Worm (Caenorhabditis elegans) whole organism, young adult: ENCODE data around the gene phf-14.
A peak's percentile ranks its signal among the peaks of the same experiment; 100 is the strongest.

Source experiments
- B0261.1 ChIP-seq: sonication (generic microtip); optimal IDR thresholded peaks from 2 replicates; lab custom pipeline; 2016; ENCODE audit warnings: mild to moderate bottlenecking, missing genetic modification characterization, moderate library complexity, missing compliant biosample characterization
- B0336.3 ChIP-seq: fragments of 200-800 bp; sonication (Bioruptor generic); IDR thresholded peaks from 2 replicates; pipeline ENCODE4 v1.3.6; 2022; ENCODE audit warnings: missing genetic modification characterization, missing compliant biosample characterization
- F23B12.7 ChIP-seq: sonication (generic microtip); optimal IDR thresholded peaks from 2 replicates; lab custom pipeline; 2017; ENCODE audit warnings: missing genetic modification characterization, mild to moderate bottlenecking, missing compliant biosample characterization, antibody characterized with exemption, moderate library complexity; ENCODE audit not compliant: insufficient read depth
- Y53F4B.3 ChIP-seq: fragments of 200-800 bp; sonication (Bioruptor generic); IDR thresholded peaks from 2 replicates; pipeline ENCODE4 v1.3.6; 2022; ENCODE audit warnings: missing genetic modification reagents, missing genetic modification characterization, missing compliant biosample characterization
- Y53G8AR.9 ChIP-seq: fragments of 200-800 bp; sonication (Bioruptor generic); conservative IDR thresholded peaks from 2 replicates; pipeline ENCODE4 v1.3.6; 2022; ENCODE audit warnings: missing genetic modification reagents, missing genetic modification characterization, missing compliant biosample characterization
- Y79H2A.3 ChIP-seq: fragments of 200-800 bp; sonication (Bioruptor generic); conservative IDR thresholded peaks from 2 replicates; pipeline ENCODE4 v1.3.6; 2022; ENCODE audit warnings: missing genetic modification reagents, missing genetic modification characterization, missing compliant biosample characterization
- ama-1 ChIP-seq, 3 experiments: fragments of 150-350 bp in 1 of 3; sonication (generic microtip) in 2 of 3; optimal IDR thresholded peaks; 2 replicates each; lab custom pipeline; 2014 to 2018; ENCODE audit warnings: missing biosample characterization in 2 of 3, missing genetic modification characterization in 2 of 3, missing genetic modification reagents in 2 of 3
- aptf-3 ChIP-seq: fragments of 200-800 bp; sonication (Bioruptor generic); IDR thresholded peaks from 2 replicates; pipeline ENCODE4 v1.3.6; 2022; ENCODE audit warnings: missing genetic modification characterization, missing compliant biosample characterization
- atf-7 ChIP-seq: sonication (generic microtip); optimal IDR thresholded peaks from 2 replicates; lab custom pipeline; 2017; ENCODE audit warnings: mild to moderate bottlenecking, missing genetic modification characterization, missing compliant biosample characterization
- attf-3 ChIP-seq: fragments of 200-800 bp; sonication (Bioruptor generic); conservative IDR thresholded peaks from 2 replicates; pipeline ENCODE4 v1.3.6; 2022; ENCODE audit warnings: missing genetic modification reagents, missing genetic modification characterization, missing compliant biosample characterization
- cebp-2 ChIP-seq: fragments of 200-800 bp; sonication (Bioruptor generic); IDR thresholded peaks from 2 replicates; pipeline ENCODE4 v1.3.6; 2022; ENCODE audit warnings: missing genetic modification characterization, missing compliant biosample characterization
- ceh-27 ChIP-seq: fragments of 200-800 bp; sonication (Bioruptor generic); optimal IDR thresholded peaks from 2 replicates; lab custom pipeline; 2018; ENCODE audit warnings: mild to moderate bottlenecking, missing genetic modification characterization, moderate library complexity, missing compliant biosample characterization
- ceh-40 ChIP-seq: fragments of 200-800 bp; sonication (Bioruptor generic); IDR thresholded peaks from 2 replicates; pipeline ENCODE4 v1.3.6; 2022; ENCODE audit warnings: missing genetic modification characterization, missing compliant biosample characterization
- ceh-58 ChIP-seq: fragments of 200-800 bp; sonication (Bioruptor generic); IDR thresholded peaks from 2 replicates; pipeline ENCODE4 v1.3.6; 2022; ENCODE audit warnings: missing genetic modification characterization, missing compliant biosample characterization
- ceh-91 ChIP-seq: fragments of 200-800 bp; sonication (Bioruptor generic); IDR thresholded peaks from 2 replicates; pipeline ENCODE4 v1.3.6; 2022; ENCODE audit warnings: missing genetic modification reagents, missing genetic modification characterization, missing compliant biosample characterization
- chd-7 ChIP-seq: sonication (generic microtip); optimal IDR thresholded peaks from 2 replicates; lab custom pipeline; 2016; ENCODE audit warnings: mild to moderate bottlenecking, missing genetic modification characterization, moderate library complexity, missing compliant biosample characterization
- die-1 ChIP-seq: sonication (generic microtip); optimal IDR thresholded peaks from 2 replicates; lab custom pipeline; 2016; ENCODE audit warnings: missing genotype, mild to moderate bottlenecking, missing genetic modification characterization, missing compliant biosample characterization
- dox-1 ChIP-seq: fragments of 200-800 bp; sonication (Bioruptor generic); IDR thresholded peaks from 2 replicates; pipeline ENCODE4 v1.3.6; 2022; ENCODE audit warnings: missing genetic modification reagents, missing genetic modification characterization, missing compliant biosample characterization
- him-1 ChIP-seq: sonication (generic microtip); optimal IDR thresholded peaks from 2 replicates; lab custom pipeline; 2016; ENCODE audit warnings: missing genotype, missing genetic modification reagents, missing genetic modification characterization, missing compliant biosample characterization
- hlh-12 ChIP-seq: sonication (generic microtip); optimal IDR thresholded peaks from 2 replicates; lab custom pipeline; 2016; ENCODE audit warnings: missing genetic modification characterization, missing compliant biosample characterization
- hrde-1 ChIP-seq: sonication (generic microtip); optimal IDR thresholded peaks from 2 replicates; lab custom pipeline; 2016; ENCODE audit warnings: missing genetic modification characterization, mild to moderate bottlenecking, missing compliant biosample characterization, moderate library complexity, missing genotype, missing genetic modification reagents, borderline replicate concordance
- let-607 ChIP-seq, 2 experiments: fragments of 200-800 bp in 1 of 2; sonication (Bioruptor generic) in 1 of 2; sonication (generic microtip) in 1 of 2; optimal IDR thresholded peaks; 2 replicates each; lab custom pipeline; 2016 to 2018; ENCODE audit warnings: mild to moderate bottlenecking in 2 of 2, missing compliant biosample characterization in 2 of 2, missing genetic modification characterization in 2 of 2, moderate library complexity in 2 of 2, missing genotype in 1 of 2
- lin-26 ChIP-seq: fragments of 200-800 bp; sonication (Bioruptor generic); IDR thresholded peaks from 2 replicates; pipeline ENCODE4 v1.3.6; 2022; ENCODE audit warnings: missing genetic modification reagents, missing genetic modification characterization, missing compliant biosample characterization
- madf-10 ChIP-seq: sonication (generic microtip); optimal IDR thresholded peaks from 2 replicates; lab custom pipeline; 2016; ENCODE audit warnings: mild to moderate bottlenecking, missing genetic modification characterization, missing compliant biosample characterization
- madf-6 ChIP-seq: fragments of 200-800 bp; sonication (Bioruptor generic); IDR thresholded peaks from 2 replicates; pipeline ENCODE4 v1.3.6; 2022; ENCODE audit warnings: missing genetic modification reagents, missing genetic modification characterization, missing compliant biosample characterization
- nhr-179 ChIP-seq: sonication (generic microtip); optimal IDR thresholded peaks from 2 replicates; lab custom pipeline; 2016; ENCODE audit warnings: mild to moderate bottlenecking, missing genetic modification characterization, missing compliant biosample characterization
- nhr-90 ChIP-seq: sonication (generic microtip); optimal IDR thresholded peaks from 2 replicates; lab custom pipeline; 2016; ENCODE audit warnings: missing genotype, mild to moderate bottlenecking, missing genetic modification characterization, missing compliant biosample characterization
- pbrm-1 ChIP-seq: fragments of 200-800 bp; sonication (Bioruptor generic); IDR thresholded peaks from 2 replicates; pipeline ENCODE4 v1.3.6; 2022; ENCODE audit warnings: missing genetic modification reagents, missing genetic modification characterization, missing compliant biosample characterization
- rpc-1 ChIP-seq, 2 experiments: fragments of 150-350 bp in 1 of 2; sonication (generic microtip) in 1 of 2; optimal IDR thresholded peaks; 2 replicates each; lab custom pipeline; 2014 to 2018; ENCODE audit warnings: missing biosample characterization in 1 of 2, missing genetic modification characterization in 1 of 2, missing genetic modification reagents in 1 of 2, missing genotype in 1 of 2
- sdz-38 ChIP-seq: sonication (generic microtip); optimal IDR thresholded peaks from 2 replicates; lab custom pipeline; 2016; ENCODE audit warnings: missing genotype, missing genetic modification characterization, missing compliant biosample characterization
- snpc-1.3 ChIP-seq: sonication (generic microtip); optimal IDR thresholded peaks from 2 replicates; lab custom pipeline; 2017; ENCODE audit warnings: missing genetic modification characterization, mild to moderate bottlenecking, missing compliant biosample characterization, antibody characterized with exemption, moderate library complexity, missing genotype, missing genetic modification reagents; ENCODE audit not compliant: insufficient read depth
- tbp1 ChIP-seq: fragments of 200-800 bp; sonication (Bioruptor generic); optimal IDR thresholded peaks from 2 replicates; lab custom pipeline; 2018; ENCODE audit warnings: mild to moderate bottlenecking, missing genetic modification characterization, missing compliant biosample characterization
- zfh-2 ChIP-seq: fragments of 200-800 bp; sonication (Bioruptor generic); conservative IDR thresholded peaks from 2 replicates; pipeline ENCODE4 v1.3.6; 2022; ENCODE audit warnings: missing genetic modification reagents, missing genetic modification characterization, missing compliant biosample characterization
- zim-3 ChIP-seq: sonication (generic microtip); optimal IDR thresholded peaks from 2 replicates; lab custom pipeline; 2017; ENCODE audit warnings: mild to moderate bottlenecking, missing genetic modification characterization, moderate library complexity, missing compliant biosample characterization
- ztf-28 ChIP-seq: fragments of 200-800 bp; sonication (Bioruptor generic); IDR thresholded peaks from 2 replicates; pipeline ENCODE4 v1.3.6; 2022; ENCODE audit warnings: missing genetic modification reagents, missing genetic modification characterization, missing compliant biosample characterization
- ztf-3 ChIP-seq: fragments of 200-800 bp; sonication (Bioruptor generic); optimal IDR thresholded peaks from 2 replicates; lab custom pipeline; 2018; ENCODE audit warnings: mild to moderate bottlenecking, missing genetic modification characterization, missing compliant biosample characterization

The phf-14 gene

DNA sequence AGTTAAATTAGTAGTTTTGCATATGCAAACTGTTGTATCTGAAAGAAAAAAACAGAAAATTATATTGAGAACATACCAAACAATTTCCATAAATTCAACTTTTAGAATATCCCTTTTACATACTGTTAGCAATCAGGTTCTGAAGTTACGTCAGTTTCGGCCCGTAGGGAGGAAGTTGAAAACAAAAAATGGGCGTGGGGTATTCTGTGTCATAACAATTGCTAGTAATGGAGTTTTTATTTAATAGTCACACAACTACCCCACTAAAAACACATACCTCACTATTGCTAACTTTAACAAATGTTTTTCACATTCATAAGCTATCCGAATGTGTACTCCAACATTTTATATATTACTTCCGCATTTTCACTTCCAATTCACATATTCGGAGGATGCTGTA is 49.4 kb upstream of the phf-14 start, which contains the start of gene srh-300:
Gene srh-300 (plus strand): TSS at position 301 of the 400 bp plus-strand sequence.
- TF ChIP-seq Y53G8AR.9 (GFP tag; lab: Robert Waterston, UW) (no peak), Y53F4B.3 (GFP tag; lab: Robert Waterston, UW) (no peak), ceh-58 (GFP tag; lab: Robert Waterston, UW) (no peak), let-607 (tag; optimal IDR thresholded peaks at IDR 0.05; lab: Kevin White, UChicago) (no peak), zfh-2 (GFP tag; lab: Robert Waterston, UW) (no peak), ceh-91 (GFP tag; lab: Robert Waterston, UW) (no peak), chd-7 (tag; lab: Kevin White, UChicago) (no peak), Y79H2A.3 (GFP tag; lab: Robert Waterston, UW) (no peak), zim-3 (tag; lab: Kevin White, UChicago) (no peak), ztf-3 (GFP tag; lab: Kevin White, UChicago) (no peak), snpc-1.3 (no peak), ama-1 (optimal IDR thresholded peaks at IDR 0.05; lab: Kevin White, UChicago) (no peak), ama-1 (GFP tag; optimal IDR thresholded peaks at IDR 0.05; lab: Kevin White, UChicago) (no peak), B0336.3 (GFP tag; lab: Robert Waterston, UW) (no peak), hlh-12 (tag; lab: Kevin White, UChicago) (no peak), die-1 (no peak), B0261.1 (no peak), hrde-1 (tag; lab: Kevin White, UChicago) (no peak)

DNA sequence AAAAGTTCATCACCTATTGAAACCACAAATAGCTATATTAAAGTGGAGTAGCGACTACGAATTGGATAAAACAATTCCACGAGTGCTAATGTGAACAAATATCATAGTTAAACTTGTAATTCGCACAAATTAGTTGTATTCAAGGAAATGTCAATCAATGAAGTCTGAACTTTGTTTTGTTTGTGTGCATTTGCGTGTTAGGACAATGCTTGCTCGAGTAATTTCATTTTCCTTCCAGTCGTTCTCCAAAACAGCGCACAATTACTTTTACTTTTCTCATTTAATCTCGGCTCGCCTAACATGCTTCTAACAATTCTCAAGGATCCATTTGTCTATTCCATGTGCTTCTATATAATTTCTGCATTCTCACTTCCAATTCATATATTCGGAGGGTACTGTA is 46.6 kb upstream of the phf-14 start, which contains the start of gene srh-301:
Gene srh-301 (plus strand): TSS at position 301 of the 400 bp plus-strand sequence.
- TF ChIP-seq ztf-28 (GFP tag; lab: Robert Waterston, UW) = no peak
- no peak for TF ChIP-seq zim-3 (tag; lab: Kevin White, UChicago)

DNA sequence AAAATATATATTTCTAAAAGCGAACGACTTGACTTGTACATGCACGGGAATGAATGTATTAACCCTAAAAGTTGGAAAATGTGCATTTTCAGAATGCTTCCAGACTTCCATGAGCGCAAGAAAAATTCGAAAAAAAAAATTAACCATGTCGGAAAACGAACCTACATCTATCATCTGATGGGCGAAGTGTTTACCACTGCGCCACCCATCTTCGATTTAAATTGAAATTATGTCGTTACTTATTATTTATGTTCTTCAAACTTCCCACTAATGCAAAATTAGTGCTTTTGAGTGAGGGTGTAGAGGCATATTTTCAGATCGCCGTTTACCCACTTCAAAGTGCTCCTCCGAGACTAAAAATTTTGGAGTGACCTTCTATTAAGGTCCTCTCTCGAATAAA is 44.9 kb upstream of the phf-14 start:
- TF ChIP-seq lin-26 (peak; percentile 57; the same call in 1 of the 2 replicates), tbp1 (GFP tag; lab: Kevin White, UChicago) (peak; percentile 83), B0261.1 (peak; percentile 47), rpc-1 (optimal IDR thresholded peaks at IDR 0.05; lab: Kevin White, UChicago) (peak; percentile 39), rpc-1 (tag; optimal IDR thresholded peaks at IDR 0.05; lab: Kevin White, UChicago) (peak; percentile 68)

DNA sequence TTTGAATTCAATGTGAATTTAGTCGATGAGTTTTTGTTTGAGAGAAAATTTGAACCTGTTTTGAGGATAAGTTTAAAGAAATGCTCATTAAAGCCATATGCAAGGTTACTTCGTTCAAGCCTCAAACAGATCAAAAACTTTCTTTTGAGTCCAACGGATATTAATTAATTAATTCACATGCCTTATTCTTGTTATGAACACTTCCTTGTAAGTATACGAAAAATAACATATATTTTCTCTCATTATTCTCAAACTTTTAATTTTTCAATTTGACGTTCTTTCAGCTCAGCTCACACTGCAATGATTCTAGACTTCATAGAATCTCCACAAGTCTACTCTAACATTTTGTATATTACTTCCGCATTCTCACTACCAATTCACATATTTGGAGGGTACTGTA is 42.9 kb upstream of the phf-14 start, which contains the start of gene srh-304:
Gene srh-304 (plus strand): TSS at position 301 of the 400 bp plus-strand sequence.
- no peak for TF ChIP-seq him-1 (tag; lab: Kevin White, UChicago)
- no peak for TF ChIP-seq ceh-40
- TF ChIP-seq madf-10 (tag; lab: Kevin White, UChicago) = no peak
- no peak for TF ChIP-seq aptf-3 (GFP tag; lab: Robert Waterston, UW)
- TF ChIP-seq die-1 = no peak
- no peak for TF ChIP-seq atf-7
- no peak for TF ChIP-seq dox-1 (GFP tag; lab: Robert Waterston, UW)
- no peak for TF ChIP-seq nhr-90 (tag; lab: Kevin White, UChicago)
- no peak for TF ChIP-seq madf-6 (GFP tag; lab: Robert Waterston, UW)
- TF ChIP-seq pbrm-1 (GFP tag; lab: Robert Waterston, UW) = no peak
- no peak for TF ChIP-seq nhr-179 (tag; lab: Kevin White, UChicago)
- TF ChIP-seq cebp-2 (GFP tag; lab: Robert Waterston, UW) = no peak
- no peak for TF ChIP-seq attf-3 (GFP tag; lab: Robert Waterston, UW)
- TF ChIP-seq F23B12.7 = no peak
- TF ChIP-seq sdz-38 (tag; lab: Kevin White, UChicago) = no peak
- TF ChIP-seq ceh-27 = no peak
